Fruit fly (Drosophila melanogaster) Kc167 (cell line): ENCODE data around the gene Rhp.

Source experiments
- Myc ChIP-seq: fragments of >200 bp; optimal IDR thresholded peaks from 2 replicates; lab custom pipeline; 2017; ENCODE audit warnings: missing external identifiers
- Sin3A ChIP-seq: fragments of >200 bp; optimal IDR thresholded peaks from 2 replicates; lab custom pipeline; 2018; ENCODE audit warnings: missing external identifiers
- h ChIP-seq: fragments of >200 bp; optimal IDR thresholded peaks from 3 replicates; lab custom pipeline; 2018; ENCODE audit warnings: missing external identifiers
- insv ChIP-seq: fragments of >200 bp; optimal IDR thresholded peaks from 3 replicates; lab custom pipeline; 2018; ENCODE audit warnings: missing external identifiers
- psq ChIP-seq: fragments of >200 bp; optimal IDR thresholded peaks from 2 replicates; lab custom pipeline; 2017; ENCODE audit warnings: missing external identifiers
- ttk ChIP-seq: sonication (Bioruptor generic); optimal IDR thresholded peaks from 2 replicates; lab custom pipeline; 2017; ENCODE audit warnings: missing external identifiers

Gene Rhp

dm6 chrX:15814485-15814884 lies 25.8 kb downstream of the Rhp start:
- TF ChIP-seq h (lab: Kevin White, UChicago) (no peak), psq (no peak), Sin3A (lab: Kevin White, UChicago) (no peak), Myc (lab: Kevin White, UChicago) (no peak), insv (lab: Kevin White, UChicago) (no peak), ttk (lab: Kevin White, UChicago) (no peak)

dm6 chrX:15816127-15816526 lies 27.4 kb downstream of the Rhp start:
- no peak for TF ChIP-seq psq
- TF ChIP-seq Myc (lab: Kevin White, UChicago), result no peak
- no peak for TF ChIP-seq insv (lab: Kevin White, UChicago)
- TF ChIP-seq Sin3A (lab: Kevin White, UChicago), result no peak
- no peak for TF ChIP-seq h (lab: Kevin White, UChicago)
- no peak for TF ChIP-seq ttk (lab: Kevin White, UChicago)

dm6 chrX:15816905-15817304 lies 28.2 kb downstream of the Rhp start:
- TF ChIP-seq h (lab: Kevin White, UChicago), result no peak
- TF ChIP-seq insv (lab: Kevin White, UChicago), result no peak
- TF ChIP-seq Sin3A (lab: Kevin White, UChicago), result no peak
- TF ChIP-seq ttk (lab: Kevin White, UChicago), result no peak
- no peak for TF ChIP-seq psq
- no peak for TF ChIP-seq Myc (lab: Kevin White, UChicago)

dm6 chrX:15817823-15818222 lies 29.1 kb downstream of the Rhp start:
- no peak for TF ChIP-seq h (lab: Kevin White, UChicago)
- no peak for TF ChIP-seq insv (lab: Kevin White, UChicago)
- no peak for TF ChIP-seq ttk (lab: Kevin White, UChicago)
- TF ChIP-seq psq, result no peak
- TF ChIP-seq Sin3A (lab: Kevin White, UChicago), result no peak
- no peak for TF ChIP-seq Myc (lab: Kevin White, UChicago)

- no peak for TF ChIP-seq ttk (lab: Kevin White, UChicago)
- TF ChIP-seq Myc (lab: Kevin White, UChicago), result no peak
- no peak for TF ChIP-seq insv (lab: Kevin White, UChicago)
- no peak for TF ChIP-seq Sin3A (lab: Kevin White, UChicago)
- no peak for TF ChIP-seq h (lab: Kevin White, UChicago)
- no peak for TF ChIP-seq psq
Measured at dm6 chrX:15818608-15819184, 30.0 kb downstream of the Rhp start.

DNA sequence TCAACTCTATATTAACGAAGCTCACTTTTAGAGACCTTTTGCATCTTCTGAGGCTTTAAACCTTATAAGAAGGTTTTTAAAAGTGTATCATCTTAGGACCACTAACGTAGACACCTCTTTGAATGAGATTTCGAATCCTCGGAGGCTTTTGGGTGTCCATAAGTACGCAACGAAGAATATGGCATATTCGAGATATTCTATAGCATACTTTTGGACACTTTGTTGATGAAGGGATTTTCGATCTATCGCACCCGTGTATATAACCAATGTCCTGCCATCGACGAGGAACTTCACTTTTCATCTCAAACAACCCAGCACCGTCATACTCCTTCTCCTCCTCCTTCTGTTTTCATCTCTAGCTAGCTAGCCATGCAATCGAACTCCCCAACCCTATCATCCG lies 33.7 kb downstream of the Rhp start:
- no peak for TF ChIP-seq ttk (lab: Kevin White, UChicago)

DNA sequence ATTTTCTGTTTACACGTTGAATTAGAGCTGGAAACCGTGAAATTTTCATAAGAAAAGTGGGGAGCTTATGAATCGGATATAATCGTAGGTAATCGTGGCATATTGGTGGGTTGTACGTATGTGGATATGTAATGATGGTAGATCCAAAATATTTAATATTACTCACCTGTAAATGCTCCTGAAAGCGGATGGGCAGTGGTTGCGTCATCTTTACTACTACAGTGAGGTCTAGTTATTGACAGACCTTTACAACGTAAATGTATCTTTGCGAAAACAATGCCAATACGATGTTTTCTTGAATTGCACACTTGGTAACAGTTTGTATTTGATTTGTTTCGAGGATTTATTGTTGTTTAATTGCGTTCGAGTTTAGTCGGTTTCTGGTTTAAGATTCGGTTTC lies 45.3 kb downstream of the Rhp start:
- TF ChIP-seq Sin3A (lab: Kevin White, UChicago) (no peak), h (lab: Kevin White, UChicago) (no peak), ttk (lab: Kevin White, UChicago) (no peak), psq (no peak), insv (lab: Kevin White, UChicago) (no peak), Myc (lab: Kevin White, UChicago) (no peak)

DNA sequence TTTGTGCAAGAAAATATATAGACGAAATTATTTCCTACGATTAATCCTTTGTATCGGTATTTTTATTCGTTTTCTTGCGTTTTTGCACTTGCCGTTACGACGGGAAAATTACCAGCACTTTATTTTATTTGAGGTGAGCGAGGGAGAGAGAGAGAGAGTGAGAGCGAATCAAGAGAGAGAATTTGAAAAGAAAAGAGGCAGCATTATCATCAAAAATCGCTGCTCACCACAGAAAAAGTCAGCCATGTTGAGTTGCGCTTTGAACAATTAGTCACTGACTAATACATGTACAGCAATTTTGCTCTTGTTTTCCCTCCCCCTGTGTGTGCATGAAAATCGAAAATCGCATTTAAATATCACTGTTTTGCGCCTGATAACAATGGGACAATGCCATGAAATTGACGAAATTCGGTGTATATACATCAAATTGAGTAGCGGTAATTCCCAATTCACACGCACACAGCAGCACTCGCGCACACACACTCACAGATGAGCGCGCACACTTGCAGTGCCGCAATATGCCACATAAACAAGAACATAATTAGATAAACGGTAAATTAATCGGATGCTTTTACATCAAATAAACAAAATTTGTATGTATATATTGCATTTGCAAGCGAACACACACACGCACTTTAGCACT lies 46.0 kb downstream of the Rhp start:
- TF ChIP-seq Myc (lab: Kevin White, UChicago) (no peak), h (lab: Kevin White, UChicago) (no peak), Sin3A (lab: Kevin White, UChicago) (no peak)

dm6 chrX:15835393-15835792 lies 46.7 kb downstream of the Rhp start, which contains the start of gene Chc:
Chc (minus strand) TSS chrX:15835490.
- no peak for TF ChIP-seq h (lab: Kevin White, UChicago)
- TF ChIP-seq psq, result no peak
- no peak for TF ChIP-seq insv (lab: Kevin White, UChicago)
- TF ChIP-seq Myc (lab: Kevin White, UChicago), result no peak
- TF ChIP-seq Sin3A (lab: Kevin White, UChicago), result no peak
- TF ChIP-seq ttk (lab: Kevin White, UChicago), result no peak

dm6 chrX:15837530-15837929 lies 48.8 kb downstream of the Rhp start, which contains the start of gene CG8565:
CG8565 (plus strand) TSS chrX:15837830.
- TF ChIP-seq Sin3A (lab: Kevin White, UChicago), result no peak
- TF ChIP-seq Myc (lab: Kevin White, UChicago), result no peak
- no peak for TF ChIP-seq insv (lab: Kevin White, UChicago)
- TF ChIP-seq h (lab: Kevin White, UChicago), result no peak
- TF ChIP-seq ttk (lab: Kevin White, UChicago), result no peak
- TF ChIP-seq psq, result no peak

DNA sequence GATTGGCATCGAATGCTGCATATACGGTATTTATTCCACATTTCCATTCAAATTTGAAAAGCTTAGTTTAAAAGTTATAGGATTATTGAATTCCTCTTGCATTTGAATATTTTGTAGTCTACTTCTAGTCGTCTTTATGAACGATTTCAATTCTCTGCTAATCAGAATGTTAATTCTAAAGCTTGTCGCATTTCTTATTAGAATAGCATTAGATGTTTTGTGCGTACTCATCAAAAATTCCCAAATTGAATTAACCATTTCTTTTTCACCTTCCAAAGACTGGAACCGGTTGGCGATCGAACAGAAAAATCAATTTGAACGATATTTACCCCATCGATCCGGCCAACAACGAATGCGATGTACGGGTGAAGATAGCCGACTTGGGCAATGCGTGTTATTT lies 51.3 kb downstream of the Rhp start:
- TF ChIP-seq h (lab: Kevin White, UChicago), result no peak
- TF ChIP-seq Myc (lab: Kevin White, UChicago), result no peak

DNA sequence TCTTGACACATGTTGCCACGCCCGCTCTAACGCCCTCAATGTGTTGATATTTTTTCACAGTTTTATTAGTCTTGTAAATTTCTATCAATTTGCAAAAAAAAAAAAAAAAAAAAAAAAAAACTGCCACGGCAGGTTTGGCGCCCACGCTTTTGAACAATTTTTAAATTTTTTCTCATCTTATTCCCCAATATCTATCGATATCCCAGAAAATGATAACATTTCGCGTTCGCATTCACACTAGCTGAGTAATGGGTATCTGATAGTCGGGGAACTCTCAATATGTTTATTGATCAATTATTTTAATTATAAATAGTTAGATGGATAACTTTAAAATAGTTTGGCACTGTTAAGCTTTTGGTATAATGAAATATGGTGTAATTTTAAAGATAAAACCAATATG lies 52.6 kb downstream of the Rhp start:
- no peak for TF ChIP-seq insv (lab: Kevin White, UChicago)
- TF ChIP-seq psq, result no peak
- no peak for TF ChIP-seq Sin3A (lab: Kevin White, UChicago)
- TF ChIP-seq Myc (lab: Kevin White, UChicago), result no peak
